Worm (Caenorhabditis elegans) whole organism, dauer: ENCODE measurements around the gene zhit-2.

ENCODE experiments used
- unc-62 ChIP-seq: sonication (generic microtip); optimal IDR thresholded peaks from 2 replicates; lab custom pipeline; 2017; ENCODE audit warnings: missing biosample characterization, missing genetic modification reagents, missing genetic modification characterization

The zhit-2 gene

ce11 chrIII:4228008-4228407 is 16.2 kb downstream of the zhit-2 start, which contains the start of gene mpk-1:
Gene mpk-1, minus strand, starts transcription at chrIII:4228108.
- no peak for TF ChIP-seq unc-62 (GFP tag; lab: Kevin White, UChicago)

- TF ChIP-seq unc-62 (GFP tag; lab: Kevin White, UChicago): no peak
Measured at ce11 chrIII:4227363-4227762, 16.8 kb downstream of the zhit-2 start.

DNA sequence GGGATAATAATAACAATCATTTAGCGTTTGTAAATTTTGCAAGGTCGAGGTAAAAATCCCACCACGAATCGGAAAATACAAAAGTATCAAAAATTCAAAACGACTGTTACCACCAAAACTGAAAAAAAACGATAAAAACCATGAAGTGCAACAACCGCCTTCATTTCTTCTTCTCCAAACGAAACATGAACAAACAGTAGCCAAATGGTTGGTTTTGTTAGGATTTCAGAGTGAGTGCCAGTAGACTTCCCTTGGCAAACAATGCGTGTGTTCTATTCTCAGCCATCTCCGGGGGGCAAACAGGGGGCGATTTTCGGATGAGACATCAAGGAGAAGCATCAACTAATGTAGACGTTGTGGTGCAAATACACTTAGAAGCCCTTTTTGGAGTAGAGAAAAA is 19.5 kb downstream of the zhit-2 start:
- TF ChIP-seq unc-62 (GFP tag; lab: Kevin White, UChicago): no peak

ce11 chrIII:4223668-4224127 is 20.5 kb downstream of the zhit-2 start:
- no peak for TF ChIP-seq unc-62 (GFP tag; lab: Kevin White, UChicago)

- no peak for TF ChIP-seq unc-62 (GFP tag; lab: Kevin White, UChicago)
Measured at ce11 chrIII:4221527-4221926, 22.7 kb downstream of the zhit-2 start.

- no peak for TF ChIP-seq unc-62 (GFP tag; lab: Kevin White, UChicago)
Measured at ce11 chrIII:4220864-4221263, 23.3 kb downstream of the zhit-2 start.

- no peak for TF ChIP-seq unc-62 (GFP tag; lab: Kevin White, UChicago)
Measured at ce11 chrIII:4210661-4211060, 33.5 kb downstream of the zhit-2 start.

ce11 chrIII:4209188-4209587 is 35.0 kb downstream of the zhit-2 start, which contains the start of gene phlp-2:
Gene phlp-2, plus strand, starts transcription at chrIII:4209488.
- no peak for TF ChIP-seq unc-62 (GFP tag; lab: Kevin White, UChicago)

DNA sequence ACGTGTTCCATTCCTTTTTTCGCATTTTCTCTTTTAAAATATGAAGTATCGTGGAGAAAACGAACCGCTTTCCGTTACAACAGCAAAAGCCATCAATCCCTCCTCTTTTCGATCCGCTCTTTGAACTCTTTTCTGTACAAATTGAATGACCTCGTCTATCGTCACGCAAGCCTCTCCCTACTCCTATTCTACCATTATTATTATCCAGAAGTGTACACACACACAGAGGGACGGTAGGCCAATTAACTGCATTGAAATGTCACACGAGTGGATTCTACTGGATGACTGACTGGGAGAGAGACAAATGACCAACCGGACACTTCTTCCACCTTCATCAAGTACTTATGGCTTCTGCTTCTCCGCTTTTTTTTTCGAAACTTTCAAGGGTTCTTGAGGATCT is 36.0 kb downstream of the zhit-2 start:
- TF ChIP-seq unc-62 (GFP tag; lab: Kevin White, UChicago): no peak

DNA sequence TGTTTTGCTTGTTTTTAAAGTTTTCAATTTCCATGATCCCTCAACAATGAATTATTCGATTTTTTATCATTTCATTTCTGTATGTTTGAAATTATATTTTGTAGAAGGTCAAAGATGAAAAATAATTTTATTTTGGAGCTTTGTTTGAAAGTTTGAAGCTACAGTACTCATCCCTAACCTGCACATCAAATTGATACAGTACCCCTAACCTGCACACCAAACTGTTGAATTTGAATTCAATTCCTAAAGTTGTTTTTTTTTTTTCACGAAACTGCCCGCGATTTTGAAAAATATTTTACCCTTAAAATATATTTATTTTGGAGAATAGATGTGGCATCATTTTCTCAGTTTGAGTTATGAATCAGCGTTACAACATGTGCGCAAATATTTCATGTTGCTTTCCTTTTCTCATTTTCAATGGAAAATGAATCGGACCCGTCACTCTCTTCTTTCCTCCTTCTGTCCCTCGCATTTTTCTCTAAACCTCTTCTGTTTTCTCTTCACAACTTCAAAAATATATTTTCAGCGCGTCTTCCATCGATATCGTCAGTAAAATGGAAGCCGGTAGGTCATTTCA is 38.3 kb downstream of the zhit-2 start, which contains the start of gene R74.8:
TSS of gene R74.8 (plus strand) at position 527 of the 577 bp plus-strand sequence.
- TF ChIP-seq unc-62 (GFP tag; lab: Kevin White, UChicago): no peak

DNA sequence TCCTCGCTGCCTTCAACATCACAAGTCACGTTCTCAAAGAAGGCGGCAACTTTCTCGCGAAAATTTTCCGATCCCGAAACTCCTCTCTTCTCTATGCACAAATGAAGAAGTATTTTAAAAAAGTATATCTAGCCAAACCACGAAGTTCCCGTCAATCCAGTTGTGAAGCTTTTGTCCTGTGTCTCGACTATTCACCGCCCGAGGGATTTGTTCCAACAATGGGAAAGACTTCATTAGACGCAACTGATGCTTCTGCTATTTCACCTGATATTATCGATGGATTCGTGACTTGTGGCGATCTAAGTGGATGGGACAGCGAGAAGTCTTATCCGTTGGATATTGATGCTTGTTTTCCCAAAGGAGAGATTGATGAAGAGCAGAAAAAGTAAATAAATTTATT is 39.2 kb downstream of the zhit-2 start:
- TF ChIP-seq unc-62 (GFP tag; lab: Kevin White, UChicago): no peak

ce11 chrIII:4204072-4204471 is 40.1 kb downstream of the zhit-2 start, which contains the start of the genes pelo-1 and R74.7:
Gene pelo-1, minus strand, starts transcription at chrIII:4204222.
Gene R74.7, plus strand, starts transcription at chrIII:4204429.
- no peak for TF ChIP-seq unc-62 (GFP tag; lab: Kevin White, UChicago)

DNA sequence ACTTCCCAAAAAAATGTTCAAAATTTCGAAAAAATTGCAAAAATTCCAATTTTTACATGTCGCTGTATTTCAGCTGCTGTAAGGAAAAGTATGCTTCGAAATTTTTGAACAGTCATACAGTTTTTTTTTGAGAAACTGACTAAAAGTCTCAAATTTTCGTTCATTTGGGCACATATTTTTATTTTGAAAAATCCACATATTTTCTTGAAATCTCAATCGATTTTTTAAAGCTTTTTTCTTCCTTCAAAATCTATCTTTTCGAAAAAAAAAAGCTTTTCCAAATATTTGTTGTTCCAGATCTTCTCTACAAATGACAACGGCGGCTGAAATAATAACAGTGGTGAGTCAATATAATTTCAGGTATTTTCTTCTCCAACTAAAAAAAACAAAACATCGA is 47.2 kb downstream of the zhit-2 start, which contains the start of gene asd-1:
TSS of gene asd-1 (plus strand) at position 298 of the 397 bp plus-strand sequence.
- TF ChIP-seq unc-62 (GFP tag; lab: Kevin White, UChicago): no peak

- no peak for TF ChIP-seq unc-62 (GFP tag; lab: Kevin White, UChicago)
Measured at ce11 chrIII:4196301-4196987, 47.7 kb downstream of the zhit-2 start.

DNA sequence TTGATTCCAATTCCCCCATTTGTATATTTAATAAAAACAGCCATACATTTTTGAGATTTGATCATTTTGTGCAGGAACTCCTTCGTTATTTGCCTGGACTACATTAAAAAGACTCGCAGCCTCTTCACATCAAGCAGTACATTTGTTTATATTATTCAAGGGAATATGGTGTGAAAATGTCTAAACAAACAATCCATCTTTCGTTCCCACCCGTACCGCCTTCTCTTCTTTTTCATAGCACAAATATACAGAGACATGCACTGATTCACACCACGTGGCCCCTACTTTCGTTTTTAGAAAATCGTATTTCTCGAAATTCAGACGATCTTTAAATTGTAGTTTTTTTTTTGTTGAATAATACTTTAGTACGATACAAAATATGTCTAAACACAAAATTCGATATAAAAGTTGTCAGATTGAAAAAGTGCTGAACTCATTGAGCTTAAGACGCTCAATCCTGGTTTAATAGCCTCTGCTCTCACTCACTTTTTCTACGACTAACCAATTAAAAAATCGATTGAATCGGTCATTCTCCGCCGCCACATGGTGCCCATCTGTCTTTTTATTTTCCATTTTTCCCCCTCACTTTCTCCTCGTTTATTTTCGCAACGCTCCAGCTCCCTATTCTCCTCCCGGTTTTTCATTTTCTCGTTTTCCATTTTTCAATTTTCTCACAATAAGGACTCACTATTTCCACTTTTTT is 48.7 kb downstream of the zhit-2 start:
- TF ChIP-seq unc-62 (GFP tag; lab: Kevin White, UChicago): no peak
